Worm (Caenorhabditis elegans) whole organism, young adult: ENCODE data around the gene str-7.

ENCODE experiments used
- die-1 ChIP-seq: sonication (generic microtip); optimal IDR thresholded peaks from 2 replicates; lab custom pipeline; 2016; ENCODE audit warnings: missing genotype, mild to moderate bottlenecking, missing genetic modification characterization, missing compliant biosample characterization
- nfya-1 ChIP-seq: sonication (generic microtip); optimal IDR thresholded peaks from 2 replicates; lab custom pipeline; 2017; ENCODE audit warnings: antibody characterized with exemption, missing compliant biosample characterization, missing genetic modification characterization, borderline replicate concordance; ENCODE audit not compliant: insufficient read depth
- pha-4 ChIP-seq: fragments of 150-350 bp; sonication (generic microtip); optimal IDR thresholded peaks from 2 replicates; lab custom pipeline; 2014; ENCODE audit warnings: missing biosample characterization, missing genetic modification reagents, missing genetic modification characterization

ce11 chrV:16094284-16094683 is 5.1 kb downstream of the str-7 start, which contains the start of gene F22B8.7:
- TF ChIP-seq die-1 (tag; lab: Kevin White, UChicago) = no peak
- TF ChIP-seq pha-4 (tag; lab: Kevin White, UChicago) = no peak
- TF ChIP-seq nfya-1 = no peak
